Worm (Caenorhabditis elegans) whole organism, L4 larva: ENCODE data around the gene Y53G8AM.6.

ENCODE experiments used
- F26F4.8 ChIP-seq: fragments of 200-800 bp; sonication (Bioruptor generic); conservative IDR thresholded peaks from 2 replicates; pipeline ENCODE4 v1.3.6; 2022; ENCODE audit warnings: missing genetic modification characterization, missing compliant biosample characterization
- F44E2.7 ChIP-seq: fragments of 200-800 bp; sonication (Bioruptor generic); IDR thresholded peaks from 2 replicates; pipeline ENCODE4 v2.1.2; 2022; ENCODE audit warnings: missing genetic modification characterization, missing compliant biosample characterization
- T20F7.1 ChIP-seq: fragments of 200-800 bp; sonication (Bioruptor generic); optimal IDR thresholded peaks from 2 replicates; lab custom pipeline; 2018; ENCODE audit warnings: mild to moderate bottlenecking, missing genetic modification characterization, missing compliant biosample characterization
- Y48G9A.11 ChIP-seq: fragments of 200-800 bp; sonication (Bioruptor generic); IDR thresholded peaks from 2 replicates; pipeline ENCODE4 v1.3.6; 2022; ENCODE audit warnings: missing genetic modification reagents, missing genetic modification characterization, missing compliant biosample characterization
- ZK337.2 ChIP-seq: fragments of 200-800 bp; sonication (Bioruptor generic); IDR thresholded peaks from 2 replicates; pipeline ENCODE4 v1.3.6; 2022; ENCODE audit warnings: missing genetic modification reagents, missing genetic modification characterization, missing compliant biosample characterization
- ZK546.5 ChIP-seq, 2 experiments: sonication (generic microtip); optimal IDR thresholded peaks; 2 replicates each; lab custom pipeline; 2017; ENCODE audit warnings: missing biosample characterization in 2 of 2, missing genetic modification characterization in 2 of 2
- aha-1 ChIP-seq: fragments of 150-350 bp; peaks from one replicate; lab custom pipeline; 2014; ENCODE audit warnings: missing biosample characterization, missing genetic modification characterization
- aly-2 ChIP-seq: sonication (generic microtip); optimal IDR thresholded peaks from 2 replicates; lab custom pipeline; 2018; ENCODE audit warnings: missing biosample characterization, missing genetic modification characterization
- ama-1 ChIP-seq: fragments of 150-350 bp; optimal IDR thresholded peaks from 2 replicates; lab custom pipeline; 2014; ENCODE audit warnings: inconsistent platforms, mixed read lengths
- arid-1 ChIP-seq: fragments of 200-800 bp; sonication (Bioruptor generic); conservative IDR thresholded peaks from 2 replicates; pipeline ENCODE4 v1.3.6; 2022; ENCODE audit warnings: missing genetic modification reagents, missing genetic modification characterization, missing compliant biosample characterization
- attf-4 ChIP-seq: sonication (generic microtip); optimal IDR thresholded peaks from 3 replicates; lab custom pipeline; 2017; ENCODE audit warnings: missing biosample characterization, missing genetic modification characterization
- ceh-20 ChIP-seq: fragments of 200-800 bp; sonication (Bioruptor generic); IDR thresholded peaks from 2 replicates; pipeline ENCODE4 v1.3.6; 2022; ENCODE audit warnings: missing genetic modification reagents, missing genetic modification characterization, missing compliant biosample characterization
- ceh-28 ChIP-seq: fragments of 150-350 bp; optimal IDR thresholded peaks from 2 replicates; lab custom pipeline; 2014; ENCODE audit warnings: missing biosample characterization, missing genetic modification reagents, missing genetic modification characterization
- ceh-32 ChIP-seq: sonication (generic microtip); optimal IDR thresholded peaks from 2 replicates; lab custom pipeline; 2016; ENCODE audit warnings: mild to moderate bottlenecking, missing genetic modification characterization, missing compliant biosample characterization; ENCODE audit not compliant: poor library complexity
- daf-19 ChIP-seq: fragments of 200-800 bp; sonication (Bioruptor generic); conservative IDR thresholded peaks from 2 replicates; pipeline ENCODE4 v1.3.6; 2022; ENCODE audit warnings: missing genetic modification characterization, missing compliant biosample characterization
- dpl-1 ChIP-seq: fragments of 150-350 bp; optimal IDR thresholded peaks from 2 replicates; lab custom pipeline; 2014; ENCODE audit warnings: missing biosample characterization, missing genetic modification reagents, missing genetic modification characterization
- dve-1 ChIP-seq: sonication (generic microtip); optimal IDR thresholded peaks from 2 replicates; lab custom pipeline; 2017; ENCODE audit warnings: antibody characterized with exemption, mild to moderate bottlenecking, missing genetic modification characterization, missing compliant biosample characterization; ENCODE audit not compliant: insufficient read depth
- fkh-10 ChIP-seq: fragments of 150-350 bp; optimal IDR thresholded peaks from 2 replicates; lab custom pipeline; 2014; ENCODE audit warnings: missing biosample characterization, missing genetic modification reagents, missing genetic modification characterization
- fos-1 ChIP-seq: fragments of 150-350 bp; optimal IDR thresholded peaks from 2 replicates; lab custom pipeline; 2014; ENCODE audit warnings: missing biosample characterization, missing genetic modification characterization
- hif-1 ChIP-seq, 2 experiments: sonication (generic microtip); optimal IDR thresholded peaks; 2 replicates each; lab custom pipeline; 2016 to 2017; ENCODE audit warnings: missing compliant biosample characterization in 2 of 2, missing genetic modification characterization in 2 of 2, missing genetic modification reagents in 2 of 2, missing genotype in 2 of 2, mild to moderate bottlenecking in 1 of 2
- hlh-11 ChIP-seq: fragments of 200-800 bp; sonication (Bioruptor generic); optimal IDR thresholded peaks from 2 replicates; lab custom pipeline; 2018; ENCODE audit warnings: mild to moderate bottlenecking, missing genetic modification characterization, missing compliant biosample characterization
- hlh-30 ChIP-seq: sonication (generic microtip); optimal IDR thresholded peaks from 2 replicates; lab custom pipeline; 2017; ENCODE audit warnings: antibody characterized with exemption, mild to moderate bottlenecking, missing genetic modification characterization, missing compliant biosample characterization; ENCODE audit not compliant: insufficient read depth
- hmg-1.1 ChIP-seq: fragments of 200-800 bp; sonication (Bioruptor generic); IDR thresholded peaks from 2 replicates; pipeline ENCODE4 v1.3.6; 2022; ENCODE audit warnings: missing genetic modification reagents, missing genetic modification characterization, missing compliant biosample characterization
- lin-1 ChIP-seq: fragments of 200-800 bp; sonication (Bioruptor generic); IDR thresholded peaks from 2 replicates; pipeline ENCODE4 v1.3.6; 2022; ENCODE audit warnings: missing genetic modification reagents, missing genetic modification characterization, missing compliant biosample characterization
- lin-39 ChIP-seq: fragments of 150-350 bp; optimal IDR thresholded peaks from 2 replicates; lab custom pipeline; 2014; ENCODE audit warnings: missing biosample characterization, missing genetic modification reagents, missing genetic modification characterization
- lir-3 ChIP-seq: sonication (generic microtip); optimal IDR thresholded peaks from 2 replicates; lab custom pipeline; 2016; ENCODE audit warnings: mild to moderate bottlenecking, missing genetic modification characterization, missing compliant biosample characterization
- lsy-2 ChIP-seq, 2 experiments: fragments of 150-350 bp in 1 of 2; sonication (generic microtip) in 1 of 2; optimal IDR thresholded peaks; 2 replicates each; lab custom pipeline; 2014 to 2017; ENCODE audit warnings: missing biosample characterization in 2 of 2, missing genetic modification characterization in 2 of 2
- mdl-1 ChIP-seq, 2 experiments: fragments of 150-350 bp in 1 of 2; sonication (generic microtip) in 1 of 2; optimal IDR thresholded peaks; 2 replicates each; lab custom pipeline; 2014 to 2017; ENCODE audit warnings: missing biosample characterization in 2 of 2, missing genetic modification characterization in 2 of 2
- mdt-29 ChIP-seq: fragments of 200-800 bp; sonication (Bioruptor generic); IDR thresholded peaks from 2 replicates; pipeline ENCODE4 v1.3.6; 2022; ENCODE audit warnings: missing genetic modification reagents, missing genetic modification characterization, missing compliant biosample characterization
- mep-1 ChIP-seq: fragments of 150-350 bp; sonication (generic microtip); optimal IDR thresholded peaks from 3 replicates; lab custom pipeline; 2014; ENCODE audit warnings: missing biosample characterization, missing genetic modification characterization
- mes-2 ChIP-seq: sonication (generic microtip); optimal IDR thresholded peaks from 2 replicates; lab custom pipeline; 2016; ENCODE audit warnings: missing genotype, mild to moderate bottlenecking, missing genetic modification characterization, missing compliant biosample characterization; ENCODE audit not compliant: poor library complexity, severe bottlenecking
- nhr-10 ChIP-seq: fragments of 150-350 bp; optimal IDR thresholded peaks from 2 replicates; lab custom pipeline; 2014; ENCODE audit warnings: missing biosample characterization, missing genetic modification characterization
- nhr-111 ChIP-seq: fragments of 200-800 bp; sonication (Bioruptor generic); optimal IDR thresholded peaks from 2 replicates; lab custom pipeline; 2018; ENCODE audit warnings: mild to moderate bottlenecking, missing genetic modification characterization, missing compliant biosample characterization
- nhr-77 ChIP-seq: fragments of 150-350 bp; optimal IDR thresholded peaks from 2 replicates; lab custom pipeline; 2014; ENCODE audit warnings: missing biosample characterization, missing genetic modification characterization
- pqm-1 ChIP-seq: sonication (generic microtip); optimal IDR thresholded peaks from 2 replicates; lab custom pipeline; 2017; ENCODE audit warnings: missing biosample characterization, missing genetic modification characterization
- rbr-2 ChIP-seq: sonication (generic microtip); optimal IDR thresholded peaks from 2 replicates; lab custom pipeline; 2016; ENCODE audit warnings: missing genotype, missing genetic modification characterization, missing compliant biosample characterization
- set-16 ChIP-seq: fragments of 200-800 bp; sonication (Bioruptor generic); IDR thresholded peaks from 2 replicates; pipeline ENCODE4 v1.3.6; 2022; ENCODE audit warnings: missing genetic modification reagents, missing genetic modification characterization, missing compliant biosample characterization
- skn-1 ChIP-seq: fragments of 150-350 bp; optimal IDR thresholded peaks from 2 replicates; lab custom pipeline; 2014; ENCODE audit warnings: missing biosample characterization, missing genetic modification characterization
- snpc-4 ChIP-seq: fragments of 150-350 bp; optimal IDR thresholded peaks from 2 replicates; lab custom pipeline; 2014; ENCODE audit warnings: missing biosample characterization, missing genetic modification characterization
- spr-3 ChIP-seq: fragments of 200-800 bp; sonication (Bioruptor generic); optimal IDR thresholded peaks from 2 replicates; lab custom pipeline; 2018; ENCODE audit warnings: mild to moderate bottlenecking, missing genetic modification characterization, missing compliant biosample characterization
- tag-97 ChIP-seq: fragments of 200-800 bp; sonication (Bioruptor generic); IDR thresholded peaks from 2 replicates; pipeline ENCODE4 v1.3.6; 2022; ENCODE audit warnings: missing genetic modification characterization, missing compliant biosample characterization
- unc-130 ChIP-seq: sonication (generic microtip); optimal IDR thresholded peaks from 2 replicates; lab custom pipeline; 2016; ENCODE audit warnings: missing genetic modification reagents, missing genetic modification characterization, missing compliant biosample characterization
- unc-39 ChIP-seq: sonication (generic microtip); optimal IDR thresholded peaks from 2 replicates; lab custom pipeline; 2017; ENCODE audit warnings: missing biosample characterization, missing genetic modification characterization
- zfp-2 ChIP-seq: sonication (generic microtip); optimal IDR thresholded peaks from 2 replicates; lab custom pipeline; 2016; ENCODE audit warnings: mild to moderate bottlenecking, missing genetic modification characterization, missing compliant biosample characterization
- zip-2 ChIP-seq: fragments of 150-350 bp; optimal IDR thresholded peaks from 2 replicates; lab custom pipeline; 2014; ENCODE audit warnings: missing biosample characterization, missing genetic modification characterization

Y53G8AM.6 gene

DNA sequence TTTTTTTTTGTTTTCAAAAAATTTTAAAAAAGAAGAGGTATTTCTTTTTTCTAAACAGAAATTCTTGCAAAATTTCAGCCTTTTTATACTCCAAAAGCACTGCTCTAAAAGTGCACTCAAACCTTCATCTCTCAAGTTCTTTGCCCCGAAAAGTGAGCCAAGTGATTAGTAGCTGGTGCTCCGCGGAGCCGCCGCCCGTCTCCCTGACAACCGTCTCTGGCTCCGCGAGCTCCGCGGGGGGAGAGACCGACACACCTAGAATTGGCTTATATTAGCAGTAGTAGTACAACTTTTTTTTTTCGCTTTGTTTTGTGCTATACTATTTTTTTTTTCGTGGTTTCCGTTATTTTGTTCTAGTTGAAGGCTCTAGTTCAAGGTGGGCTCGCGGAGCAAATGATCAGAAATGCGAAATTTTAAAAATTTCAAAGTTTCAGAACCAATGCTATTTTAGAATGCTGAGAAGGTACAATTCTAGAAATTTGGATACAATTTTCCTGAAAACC, 26.9 kb downstream of the Y53G8AM.6 start, which contains the start of gene Y53G8AL.1:
Gene Y53G8AL.1, plus strand, starts transcription at position 453 of the 503 bp plus-strand sequence.
- TF ChIP-seq set-16, result peak; percentile 71
- TF ChIP-seq fkh-10 (GFP tag; lab: Kevin White, UChicago), result no peak

DNA sequence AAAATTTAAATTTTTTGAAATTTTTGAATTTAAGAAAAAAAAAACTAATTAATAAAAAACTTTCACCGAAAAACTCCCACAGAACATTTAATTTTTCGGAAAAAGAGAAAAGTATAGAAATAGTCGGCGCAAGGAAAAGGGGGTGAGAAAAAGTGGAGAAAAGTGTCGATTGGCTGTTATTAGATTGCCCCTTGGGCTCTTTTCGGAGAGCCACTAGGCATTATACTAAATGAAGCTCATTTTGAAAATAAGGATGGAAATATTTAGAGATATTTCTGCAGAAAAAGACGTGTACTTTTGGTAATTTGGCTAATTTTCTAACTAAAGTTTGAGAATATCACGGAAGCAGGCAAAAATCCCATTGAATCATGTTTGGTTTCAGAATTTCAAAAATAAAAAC, 35.5 kb downstream of the Y53G8AM.6 start:
- TF ChIP-seq F44E2.7 (GFP tag; lab: Robert Waterston, UW) (no peak), lin-1 (GFP tag; lab: Robert Waterston, UW) (no peak), lir-3 (no peak), unc-130 (no peak), tag-97 (GFP tag; lab: Robert Waterston, UW) (no peak), mdl-1 (tag; optimal IDR thresholded peaks at IDR 0.05; lab: Kevin White, UChicago) (no peak), nhr-111 (GFP tag; lab: Kevin White, UChicago) (no peak), set-16 (no peak), aly-2 (tag; lab: Kevin White, UChicago) (no peak)

DNA sequence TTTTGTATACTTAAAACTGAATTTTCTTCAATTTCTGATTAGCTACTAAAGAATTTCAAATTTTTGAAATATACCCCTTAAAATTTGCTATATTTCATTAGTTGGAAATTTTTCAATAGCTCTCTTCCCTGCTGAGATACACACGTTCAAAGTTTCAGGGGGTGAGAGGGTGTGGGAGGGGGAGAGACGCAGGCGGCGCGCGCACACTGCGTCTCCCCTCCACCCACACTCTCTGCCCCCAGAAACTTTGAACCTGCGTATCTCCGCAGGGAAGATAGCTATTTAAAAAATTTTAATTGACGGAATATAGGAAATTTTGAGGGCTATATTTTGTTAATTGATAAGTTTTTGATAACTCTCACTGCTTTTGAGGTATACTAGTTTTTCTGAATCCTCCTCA, 36.9 kb downstream of the Y53G8AM.6 start:
- no peak for TF ChIP-seq snpc-4 (tag; lab: Kevin White, UChicago)
- TF ChIP-seq mdl-1 (tag; optimal IDR thresholded peaks at IDR 0.05; lab: Kevin White, UChicago), result no peak
- no peak for TF ChIP-seq hif-1 (tag; optimal IDR thresholded peaks at IDR 0.05; lab: Kevin White, UChicago)
- TF ChIP-seq dve-1 (tag; lab: Kevin White, UChicago), result no peak
- TF ChIP-seq lin-39 (tag; lab: Kevin White, UChicago), result no peak
- peak; percentile 53 for TF ChIP-seq set-16
- TF ChIP-seq ZK546.5 (tag; optimal IDR thresholded peaks at IDR 0.05; lab: Kevin White, UChicago), result no peak
- no peak for TF ChIP-seq arid-1 (GFP tag; lab: Robert Waterston, UW)

DNA sequence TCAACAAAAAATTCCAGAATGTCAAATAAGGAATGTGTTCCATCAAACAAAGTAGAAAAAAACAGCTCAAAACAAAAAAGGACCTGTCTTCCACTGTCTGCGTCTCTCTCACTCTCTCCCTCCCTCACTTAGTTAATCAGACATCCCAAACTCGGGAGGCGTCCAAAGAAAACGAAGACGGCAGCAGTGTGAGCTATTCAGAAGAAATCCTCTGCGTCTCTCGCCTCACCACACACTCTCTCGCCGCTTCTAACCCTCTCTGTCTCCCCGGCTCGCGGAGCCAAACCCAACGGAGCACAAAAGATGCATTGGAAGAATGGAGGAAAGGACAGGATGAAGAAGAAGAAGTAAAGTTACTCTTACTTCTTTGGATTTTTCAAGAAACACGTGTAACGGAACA, 39.3 kb downstream of the Y53G8AM.6 start:
- TF ChIP-seq zip-2 (tag; lab: Kevin White, UChicago) (no peak), hlh-30 (tag; lab: Kevin White, UChicago) (peak; percentile 17), F26F4.8 (GFP tag; lab: Robert Waterston, UW) (no peak), hlh-11 (no peak), unc-39 (tag; lab: Kevin White, UChicago) (no peak), rbr-2 (tag; lab: Kevin White, UChicago) (peak; percentile 58), T20F7.1 (GFP tag; lab: Kevin White, UChicago) (no peak), dpl-1 (GFP tag; lab: Kevin White, UChicago) (peak; percentile 13), arid-1 (GFP tag; lab: Robert Waterston, UW) (0 out of 2 replicates have a peak, but pooled peaks have one; percentile 17), ceh-20 (no peak), set-16 (peak; percentile 54; the same call in 1 of the 2 replicates), hmg-1.1 (GFP tag; lab: Robert Waterston, UW) (peak; percentile 72), snpc-4 (tag; lab: Kevin White, UChicago) (no peak), daf-19 (GFP tag; lab: Robert Waterston, UW) (no peak), mes-2 (tag; lab: Kevin White, UChicago) (no peak), fkh-10 (GFP tag; lab: Kevin White, UChicago) (peak; percentile 56), fos-1 (no peak), F44E2.7 (GFP tag; lab: Robert Waterston, UW) (no peak), zfp-2 (tag; lab: Kevin White, UChicago) (no peak), Y48G9A.11 (no peak), ZK337.2 (GFP tag; lab: Robert Waterston, UW) (no peak), ceh-28 (no peak), aha-1 (tag; lab: Kevin White, UChicago) (no peak), pqm-1 (tag; lab: Kevin White, UChicago) (no peak), skn-1 (no peak), ama-1 (no peak), spr-3 (GFP tag; lab: Kevin White, UChicago) (no peak), mep-1 (tag; lab: Kevin White, UChicago) (no peak), ceh-32 (no peak), nhr-77 (tag; lab: Kevin White, UChicago) (no peak), attf-4 (tag; lab: Kevin White, UChicago) (no peak), lsy-2 (tag; optimal IDR thresholded peaks at IDR 0.05; lab: Kevin White, UChicago) (peak; percentile 23 to 24), nhr-10 (tag; lab: Kevin White, UChicago) (no peak), mdt-29 (GFP tag; lab: Robert Waterston, UW) (no peak), lir-3 (no peak), ZK546.5 (tag; optimal IDR thresholded peaks at IDR 0.05; lab: Kevin White, UChicago) (no peak)
